Fruit fly (Drosophila melanogaster) whole organism, embryonic: ENCODE measurements around the gene Aef1.

Experiments
- CG17385 ChIP-seq: fragments of 200-800 bp; sonication (Bioruptor generic); optimal IDR thresholded peaks from 3 replicates; lab custom pipeline; 2018; ENCODE audit warnings: missing biosample characterization, mild to moderate bottlenecking, missing genetic modification characterization
- CG3065 ChIP-seq: fragments of 200-800 bp; sonication (Bioruptor generic); optimal IDR thresholded peaks from 2 replicates; lab custom pipeline; 2016; ENCODE audit warnings: missing biosample characterization, missing genetic modification characterization
- Sox100B ChIP-seq: fragments of 200-800 bp; sonication (Bioruptor generic); optimal IDR thresholded peaks from 3 replicates; lab custom pipeline; 2018; ENCODE audit warnings: missing biosample characterization, mild to moderate bottlenecking, missing genetic modification characterization

- TF ChIP-seq Sox100B (GFP tag; lab: Kevin White, UChicago) (peak; percentile 42), CG17385 (GFP tag; lab: Kevin White, UChicago) (no peak), CG3065 (GFP tag; lab: Kevin White, UChicago) (no peak)
Measured at dm6 chr3L:21462860-21463259, 29.6 kb downstream of the Aef1 start.
